Fruit fly (Drosophila melanogaster): ENCODE results near the gene CG5958.

Gene CG5958

dm6 chr2L:7436492-7437324 lies 3.4 kb upstream of the CG5958 start (continued):
- TF ChIP-seq CG11696 (GFP tag; IDR thresholded peaks at IDR 0.05) (peak; percentile 66), CG10543 (GFP tag; optimal IDR thresholded peaks at IDR 0.05) (peak; percentile 92), Camta (GFP tag; optimal IDR thresholded peaks at IDR 0.05) (peak; percentile 60), Hmx (GFP tag; optimal IDR thresholded peaks at IDR 0.05) (no peak), CG4707 (GFP tag; optimal IDR thresholded peaks at IDR 0.05) (peak; percentile 65), so (GFP tag; IDR thresholded peaks at IDR 0.05) (peak; percentile 79; the same call in 2 of the 3 replicates), amos (GFP tag; IDR thresholded peaks at IDR 0.05; ENCODE audit: partially characterized antibody) (no peak), CG3847 (GFP tag; IDR thresholded peaks at IDR 0.05) (peak; percentile 71), CG13296 (GFP tag; optimal IDR thresholded peaks at IDR 0.05) (peak; percentile 81), lov (optimal IDR thresholded peaks at IDR 0.05) (no peak), lov (GFP tag; IDR thresholded peaks at IDR 0.05) (peak; percentile 61; the same call in 1 of the 3 replicates), tin (GFP tag; optimal IDR thresholded peaks at IDR 0.05) (peak; percentile 56), cg (GFP tag; optimal IDR thresholded peaks at IDR 0.05) (no peak), Sry-δ (GFP tag; optimal IDR thresholded peaks at IDR 0.05) (peak; percentile 43), crp (GFP tag; optimal IDR thresholded peaks at IDR 0.05) (no peak), sens-2 (GFP tag; IDR thresholded peaks at IDR 0.05) (0 out of 2 replicates have a peak, but pooled peaks have one; percentile 37), CG33557 (GFP tag; optimal IDR thresholded peaks at IDR 0.05) (peak; percentile 35), NC2α (GFP tag; optimal IDR thresholded peaks at IDR 0.05) (peak; percentile 60), gfzf (GFP tag; optimal IDR thresholded peaks at IDR 0.05) (peak; percentile 4), Hsf (GFP tag; optimal IDR thresholded peaks at IDR 0.05) (peak; percentile 28), sens (GFP tag) (peak; percentile 93), chif (GFP tag; optimal IDR thresholded peaks at IDR 0.05) (peak; percentile 32 to 66), MTF-1 (GFP tag; optimal IDR thresholded peaks at IDR 0.05; ENCODE audit: borderline replicate concordance) (peak; percentile 86), ranshi (GFP tag; IDR thresholded peaks at IDR 0.05) (peak; percentile 75), Oli (tag; optimal IDR thresholded peaks at IDR 0.05) (no peak), CG4282 (GFP tag; optimal IDR thresholded peaks at IDR 0.05) (peak; percentile 52), PHDP (tag; optimal IDR thresholded peaks at IDR 0.05) (peak; percentile 51), CG8944 (GFP tag; optimal IDR thresholded peaks at IDR 0.05) (peak; percentile 78), jing (GFP tag; optimal IDR thresholded peaks at IDR 0.05) (no peak), dan (GFP tag; IDR thresholded peaks at IDR 0.05) (no peak), CG17186 (GFP tag; optimal IDR thresholded peaks at IDR 0.05) (no peak), Hmr (GFP tag; optimal IDR thresholded peaks at IDR 0.05) (peak; percentile 89), rib (GFP tag; IDR thresholded peaks at IDR 0.05) (peak; percentile 82), otp (GFP tag; IDR thresholded peaks at IDR 0.05) (peak; percentile 89), mam (GFP tag; optimal IDR thresholded peaks at IDR 0.05) (peak; percentile 75), trem (tag; optimal IDR thresholded peaks at IDR 0.05) (no peak), CG9609 (GFP tag; optimal IDR thresholded peaks at IDR 0.05) (peak; percentile 49), seq (GFP tag; IDR thresholded peaks at IDR 0.05) (peak; percentile 84), TFAM (GFP tag; optimal IDR thresholded peaks at IDR 0.05) (no peak), nerfin-1 (tag; optimal IDR thresholded peaks at IDR 0.05) (peak; percentile 44), CG10274 (GFP tag; optimal IDR thresholded peaks at IDR 0.05) (no peak), CG18476 (GFP tag; optimal IDR thresholded peaks at IDR 0.05) (peak; percentile 30), CG8924 (tag; optimal IDR thresholded peaks at IDR 0.05) (peak; percentile 23), CG10654 (GFP tag; optimal IDR thresholded peaks at IDR 0.05) (peak; percentile 69), stc (GFP tag; IDR thresholded peaks at IDR 0.05) (peak; percentile 42; the same call in 1 of the 2 replicates), CG32767 (GFP tag; IDR thresholded peaks at IDR 0.05) (peak; percentile 37; the same call in 1 of the 2 replicates), ac (GFP tag; optimal IDR thresholded peaks at IDR 0.05) (no peak), D (optimal IDR thresholded peaks at IDR 0.05) (no peak), D (GFP tag; optimal IDR thresholded peaks at IDR 0.05) (no peak)
